Fruit fly (Drosophila melanogaster) whole organism, wandering third instar larva: ENCODE data around the gene RpL3.

Experiments
- Abd-B ChIP-seq: fragments of >200 bp; optimal IDR thresholded peaks from 2 replicates; lab custom pipeline; 2017; ENCODE audit warnings: missing biosample characterization, missing genetic modification characterization
- CG32264 ChIP-seq: fragments of 200-800 bp; sonication (Bioruptor generic); optimal IDR thresholded peaks from 2 replicates; lab custom pipeline; 2016; ENCODE audit warnings: missing biosample characterization, missing genetic modification characterization
- CG9705 ChIP-seq: fragments of 200-800 bp; sonication (Bioruptor generic); optimal IDR thresholded peaks from 2 replicates; lab custom pipeline; 2018; ENCODE audit warnings: missing biosample characterization, mild to moderate bottlenecking, missing genetic modification characterization
- CrebA ChIP-seq: fragments of 200-800 bp; sonication (Bioruptor generic); optimal IDR thresholded peaks from 2 replicates; lab custom pipeline; 2016; ENCODE audit warnings: missing biosample characterization, mild to moderate bottlenecking, missing genetic modification characterization, borderline replicate concordance
- Dfd ChIP-seq: fragments of >200 bp; optimal IDR thresholded peaks from 2 replicates; lab custom pipeline; 2017; ENCODE audit warnings: missing biosample characterization, missing genetic modification characterization
- Dif ChIP-seq: fragments of 200-275, 200-300 bp; sonication (Bioruptor generic); optimal IDR thresholded peaks from 2 replicates; lab custom pipeline; 2018; ENCODE audit warnings: missing biosample characterization, missing genetic modification characterization; ENCODE audit not compliant: partially characterized antibody
- GATAd ChIP-seq: sonication (Bioruptor generic); optimal IDR thresholded peaks from 2 replicates; lab custom pipeline; 2016; ENCODE audit warnings: missing biosample characterization, missing genetic modification characterization
- HLH106 ChIP-seq: fragments of 200-800 bp; optimal IDR thresholded peaks from 3 replicates; lab custom pipeline; 2019; ENCODE audit warnings: missing biosample characterization, mild to moderate bottlenecking, missing genetic modification characterization, moderate library complexity
- Hnf4 ChIP-seq: fragments of 200-800 bp; sonication (Bioruptor generic); optimal IDR thresholded peaks from 2 replicates; lab custom pipeline; 2016; ENCODE audit warnings: missing biosample characterization, mild to moderate bottlenecking, missing genetic modification characterization
- Hr78 ChIP-seq: fragments of >200 bp; optimal IDR thresholded peaks from 2 replicates; lab custom pipeline; 2017; ENCODE audit warnings: missing biosample characterization, missing genetic modification characterization
- Hr83 ChIP-seq: fragments of 200-300 bp; sonication (Bioruptor generic); optimal IDR thresholded peaks from 2 replicates; lab custom pipeline; 2016; ENCODE audit warnings: missing biosample characterization, mild to moderate bottlenecking, missing genetic modification characterization, moderate library complexity; ENCODE audit not compliant: poor library complexity, severe bottlenecking
- Jra ChIP-seq: sonication (Bioruptor generic); optimal IDR thresholded peaks from 2 replicates; lab custom pipeline; 2016; ENCODE audit warnings: missing biosample characterization, missing genetic modification characterization
- Mio ChIP-seq: sonication (Bioruptor generic); optimal IDR thresholded peaks from 2 replicates; lab custom pipeline; 2016; ENCODE audit warnings: missing biosample characterization, missing genetic modification characterization
- Myc ChIP-seq: fragments of >200 bp; optimal IDR thresholded peaks from 2 replicates; lab custom pipeline; 2017
- N ChIP-seq: fragments of >200 bp; optimal IDR thresholded peaks from 2 replicates; lab custom pipeline; 2018; ENCODE audit warnings: missing biosample characterization, missing external identifiers, missing genetic modification characterization
- OdsH ChIP-seq: fragments of 200-800 bp; sonication (Bioruptor generic); optimal IDR thresholded peaks from 2 replicates; lab custom pipeline; 2016; ENCODE audit warnings: missing biosample characterization, mild to moderate bottlenecking, missing genetic modification characterization
- Rel ChIP-seq, 2 experiments: fragments of 200-800 bp; sonication (Bioruptor generic) in 1 of 2; optimal IDR thresholded peaks; 2 replicates in 1 of 2; 3 replicates in 1 of 2; lab custom pipeline; 2016 to 2019; ENCODE audit warnings: mild to moderate bottlenecking in 2 of 2, missing biosample characterization in 2 of 2, missing genetic modification characterization in 2 of 2, moderate library complexity in 1 of 2
- Sp1 ChIP-seq: fragments of 200-800 bp; sonication (Bioruptor generic); optimal IDR thresholded peaks from 3 replicates; lab custom pipeline; 2019; ENCODE audit warnings: missing biosample characterization, mild to moderate bottlenecking, missing genetic modification characterization, moderate library complexity
- Vsx2 ChIP-seq: fragments of 200-300, 225-300 bp; sonication (Bioruptor generic); optimal IDR thresholded peaks from 2 replicates; lab custom pipeline; 2018; ENCODE audit warnings: missing biosample characterization, missing genetic modification characterization; ENCODE audit not compliant: partially characterized antibody
- br ChIP-seq: fragments of 200-800 bp; sonication (Bioruptor generic); optimal IDR thresholded peaks from 2 replicates; lab custom pipeline; 2016; ENCODE audit warnings: missing biosample characterization, missing genetic modification characterization
- brk ChIP-seq: fragments of 200-800 bp; sonication (Bioruptor generic); optimal IDR thresholded peaks from 2 replicates; lab custom pipeline; 2016; ENCODE audit warnings: missing biosample characterization, mild to moderate bottlenecking, missing genetic modification characterization
- dl ChIP-seq, 2 experiments: fragments of 175-275, 200-275 bp in 1 of 2; fragments of 200-275 bp in 1 of 2; sonication (Bioruptor generic); optimal IDR thresholded peaks; lab custom pipeline; 2018; ENCODE audit warnings: mild to moderate bottlenecking in 2 of 2, missing biosample characterization in 2 of 2, missing genetic modification characterization in 2 of 2, moderate library complexity in 2 of 2; ENCODE audit not compliant: partially characterized antibody in 2 of 2, insufficient read depth in 1 of 2
- dmrt93B ChIP-seq: fragments of 200-800 bp; sonication (Bioruptor generic); optimal IDR thresholded peaks from 2 replicates; lab custom pipeline; 2018; ENCODE audit warnings: missing biosample characterization, mild to moderate bottlenecking, missing genetic modification characterization
- dsf ChIP-seq: sonication (Bioruptor generic); optimal IDR thresholded peaks from 2 replicates; lab custom pipeline; 2016; ENCODE audit warnings: missing biosample characterization, missing genetic modification characterization, borderline replicate concordance
- ey ChIP-seq: fragments of 200-800 bp; sonication (Bioruptor generic); optimal IDR thresholded peaks from 2 replicates; lab custom pipeline; 2016; ENCODE audit warnings: missing biosample characterization, missing genetic modification characterization
- foxo ChIP-seq, 2 experiments: fragments of 200-800 bp; sonication (Bioruptor generic); optimal IDR thresholded peaks; 2 replicates in 1 of 2; 3 replicates in 1 of 2; lab custom pipeline; 2016 to 2017; ENCODE audit warnings: missing biosample characterization in 2 of 2, missing genetic modification characterization in 2 of 2
- fru ChIP-seq: fragments of 200-800 bp; sonication (Bioruptor generic); optimal IDR thresholded peaks from 3 replicates; lab custom pipeline; 2016; ENCODE audit warnings: missing biosample characterization, mild to moderate bottlenecking, missing genetic modification characterization
- h ChIP-seq: fragments of 200-800 bp; sonication (Bioruptor generic); optimal IDR thresholded peaks from 3 replicates; lab custom pipeline; 2016; ENCODE audit warnings: missing biosample characterization, mild to moderate bottlenecking, missing genetic modification characterization
- jim ChIP-seq: fragments of 175-275, 200-325 bp; sonication (Bioruptor generic); optimal IDR thresholded peaks from 2 replicates; lab custom pipeline; 2016; ENCODE audit warnings: missing biosample characterization, mild to moderate bottlenecking, missing genetic modification characterization
- lola ChIP-seq: fragments of >200 bp; optimal IDR thresholded peaks from 2 replicates; lab custom pipeline; 2017; ENCODE audit warnings: missing biosample characterization, missing genetic modification characterization
- pan ChIP-seq: fragments of >200 bp; optimal IDR thresholded peaks from 2 replicates; lab custom pipeline; 2017
- psq ChIP-seq: fragments of 200-800 bp; sonication (Bioruptor generic); optimal IDR thresholded peaks from 3 replicates; lab custom pipeline; 2017; ENCODE audit warnings: missing biosample characterization, mild to moderate bottlenecking, missing genetic modification characterization, moderate library complexity
- rgr ChIP-seq: fragments of 200-800 bp; sonication (Bioruptor generic); optimal IDR thresholded peaks from 3 replicates; lab custom pipeline; 2016; ENCODE audit warnings: missing biosample characterization, mild to moderate bottlenecking, missing genetic modification characterization
- sage ChIP-seq: fragments of 200-800 bp; sonication (Bioruptor generic); optimal IDR thresholded peaks from 2 replicates; lab custom pipeline; 2016; ENCODE audit warnings: missing biosample characterization, mild to moderate bottlenecking, missing genetic modification characterization
- sv ChIP-seq: fragments of 200-800 bp; sonication (Bioruptor generic); optimal IDR thresholded peaks from 3 replicates; lab custom pipeline; 2016; ENCODE audit warnings: missing biosample characterization, missing genetic modification characterization
- tai ChIP-seq: sonication (Bioruptor generic); optimal IDR thresholded peaks from 2 replicates; lab custom pipeline; 2016; ENCODE audit warnings: missing biosample characterization, missing genetic modification characterization
- usp ChIP-seq: fragments of >200 bp; optimal IDR thresholded peaks from 2 replicates; lab custom pipeline; 2017; ENCODE audit warnings: missing biosample characterization, missing genetic modification characterization
- woc ChIP-seq: sonication (Bioruptor generic); optimal IDR thresholded peaks from 2 replicates; lab custom pipeline; 2016; ENCODE audit warnings: missing biosample characterization, mild to moderate bottlenecking, missing genetic modification characterization

Gene RpL3

dm6 chr3R:11216156-11216630 is 5.5 kb upstream of the RpL3 start, which contains the start of the genes RpS25 and CG4820:
TSS of gene RpS25 (minus strand) at chr3R:11216287.
TSS of gene CG4820 (plus strand) at chr3R:11216535.
- TF ChIP-seq dmrt93B, result peak; percentile 95
- peak; percentile 91 for TF ChIP-seq CG9705 (GFP tag; lab: Kevin White, UChicago)
- no peak for TF ChIP-seq pan (lab: Kevin White, UChicago)
- TF ChIP-seq HLH106 (tag; lab: Kevin White, UChicago), result peak; percentile 83
- peak; percentile 88 for TF ChIP-seq br (GFP tag; lab: Kevin White, UChicago)
- TF ChIP-seq ey (GFP tag; lab: Kevin White, UChicago), result peak; percentile 69
- TF ChIP-seq Hr78, result no peak
- peak; percentile 77 for TF ChIP-seq Mio (GFP tag; lab: Kevin White, UChicago)
- TF ChIP-seq brk (GFP tag; lab: Kevin White, UChicago), result no peak
- TF ChIP-seq OdsH, result peak; percentile 82
- TF ChIP-seq Abd-B, result no peak
- peak; percentile 93 for TF ChIP-seq Hr83 (GFP tag; lab: Kevin White, UChicago)
- peak; percentile 95 for TF ChIP-seq Vsx2 (GFP tag; lab: Kevin White, UChicago)
- TF ChIP-seq dsf, result peak; percentile 18
- TF ChIP-seq Dfd (GFP tag; lab: Kevin White, UChicago), result no peak
- TF ChIP-seq foxo (GFP tag; optimal IDR thresholded peaks at IDR 0.05; lab: Kevin White, UChicago), result peak in 1 of 2 experiments; percentile 78
- no peak for TF ChIP-seq tai (GFP tag; lab: Kevin White, UChicago)
- TF ChIP-seq psq (GFP tag; lab: Kevin White, UChicago), result peak; percentile 63
- no peak for TF ChIP-seq lola (GFP tag; lab: Kevin White, UChicago)
- no peak for TF ChIP-seq GATAd (GFP tag; lab: Kevin White, UChicago)
- no peak for TF ChIP-seq N (GFP tag; lab: Kevin White, UChicago)
- no peak for TF ChIP-seq usp (GFP tag; lab: Kevin White, UChicago)
- no peak for TF ChIP-seq Rel (GFP tag; optimal IDR thresholded peaks at IDR 0.05; lab: Kevin White, UChicago)
- peak; percentile 61 for TF ChIP-seq Rel (tag; optimal IDR thresholded peaks at IDR 0.05; lab: Kevin White, UChicago)
- peak; percentile 89 for TF ChIP-seq h (GFP tag; lab: Kevin White, UChicago)
- peak; percentile 52 for TF ChIP-seq Hnf4 (GFP tag; lab: Kevin White, UChicago)
- TF ChIP-seq fru (GFP tag; lab: Kevin White, UChicago), result peak; percentile 83
- no peak for TF ChIP-seq sage (GFP tag; lab: Kevin White, UChicago)
- peak; percentile 56 for TF ChIP-seq CG32264 (GFP tag; lab: Kevin White, UChicago)
- peak; percentile 82 for TF ChIP-seq sv (GFP tag; lab: Kevin White, UChicago)
- TF ChIP-seq CrebA (GFP tag; lab: Kevin White, UChicago), result no peak
- TF ChIP-seq rgr (GFP tag; lab: Kevin White, UChicago), result peak; percentile 93
- no peak for TF ChIP-seq jim (GFP tag; lab: Kevin White, UChicago)
- peak; percentile 60 for TF ChIP-seq Myc (lab: Kevin White, UChicago)
- no peak for TF ChIP-seq dl (GFP tag; optimal IDR thresholded peaks at IDR 0.05; lab: Kevin White, UChicago; ENCODE audit: insufficient read depth in 1 of 2, partially characterized antibody in 2 of 2)
- TF ChIP-seq woc, result peak; percentile 12
- TF ChIP-seq Dif, result peak; percentile 52
- peak; percentile 89 for TF ChIP-seq Sp1 (GFP tag; lab: Kevin White, UChicago)
- peak; percentile 78 for TF ChIP-seq Jra (GFP tag; lab: Kevin White, UChicago)
- TF ChIP-seq, all 38 proteins: peak for 24

DNA sequence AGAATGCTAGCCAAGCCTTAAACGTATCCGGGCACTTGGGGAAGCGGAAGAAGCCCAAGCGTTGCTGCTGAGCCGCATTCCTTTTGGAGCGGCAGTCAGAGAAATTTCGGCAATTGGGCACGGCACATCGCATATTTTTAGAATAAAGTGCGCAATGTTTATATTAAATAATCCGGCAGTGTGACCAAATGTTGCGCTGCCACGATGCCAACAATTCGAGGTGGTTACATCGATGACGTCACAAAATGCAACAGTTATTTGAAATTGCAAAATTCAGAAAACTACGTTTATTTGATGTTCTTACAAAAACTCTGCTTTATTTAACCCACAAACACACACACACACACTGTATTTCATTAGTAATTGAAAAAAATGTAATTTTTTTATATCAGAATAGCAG is 1.8 kb upstream of the RpL3 start, which contains the start of gene CG6689:
TSS of gene CG6689 (minus strand) at position 182 of the 400 bp plus-strand sequence.
- no peak for TF ChIP-seq rgr (GFP tag; lab: Kevin White, UChicago)
- no peak for TF ChIP-seq CrebA (GFP tag; lab: Kevin White, UChicago)
- TF ChIP-seq Hr83 (GFP tag; lab: Kevin White, UChicago), result peak; percentile 46
- TF ChIP-seq Vsx2 (GFP tag; lab: Kevin White, UChicago), result no peak
- no peak for TF ChIP-seq foxo (GFP tag; optimal IDR thresholded peaks at IDR 0.05; lab: Kevin White, UChicago)
- TF ChIP-seq GATAd (GFP tag; lab: Kevin White, UChicago), result no peak
- TF ChIP-seq CG9705 (GFP tag; lab: Kevin White, UChicago), result no peak
- peak; percentile 64 for TF ChIP-seq woc
- TF ChIP-seq dmrt93B, result no peak
- no peak for TF ChIP-seq Jra (GFP tag; lab: Kevin White, UChicago)
- no peak for TF ChIP-seq psq (GFP tag; lab: Kevin White, UChicago)
- no peak for TF ChIP-seq Hnf4 (GFP tag; lab: Kevin White, UChicago)
- no peak for TF ChIP-seq Hr78
- TF ChIP-seq Rel (GFP tag; optimal IDR thresholded peaks at IDR 0.05; lab: Kevin White, UChicago), result no peak
- no peak for TF ChIP-seq Rel (tag; optimal IDR thresholded peaks at IDR 0.05; lab: Kevin White, UChicago)
- no peak for TF ChIP-seq fru (GFP tag; lab: Kevin White, UChicago)
- TF ChIP-seq tai (GFP tag; lab: Kevin White, UChicago), result no peak
- peak; percentile 8 for TF ChIP-seq h (GFP tag; lab: Kevin White, UChicago)
- TF ChIP-seq HLH106 (tag; lab: Kevin White, UChicago), result no peak
- no peak for TF ChIP-seq N (GFP tag; lab: Kevin White, UChicago)
- TF ChIP-seq br (GFP tag; lab: Kevin White, UChicago), result no peak
- TF ChIP-seq sage (GFP tag; lab: Kevin White, UChicago), result no peak
- TF ChIP-seq Dfd (GFP tag; lab: Kevin White, UChicago), result no peak
- TF ChIP-seq Myc (lab: Kevin White, UChicago), result no peak
